4 worm cellular contexts compared by ENCODE assay signal in the genomic region with DNA sequence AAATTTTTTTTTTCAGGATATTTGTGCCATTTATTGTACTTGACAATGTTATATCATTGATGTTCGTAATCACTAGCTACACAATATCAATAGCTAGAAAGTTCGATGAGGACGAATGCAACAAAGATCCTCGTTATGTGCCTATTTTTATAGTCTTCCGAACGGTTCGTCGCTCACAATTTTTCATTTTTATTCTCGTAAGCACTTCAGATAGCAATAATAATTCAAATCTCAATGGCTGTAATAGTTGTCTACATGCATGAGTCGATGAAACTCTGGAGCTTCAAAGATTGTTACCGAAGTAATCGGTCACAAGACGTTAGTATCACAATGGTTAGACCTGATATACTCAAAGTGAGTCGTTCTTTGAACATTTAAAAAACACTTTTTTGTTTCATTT.
TF ChIP-seq lines count a peak whose summit lies in the region.

No protein-coding gene starts in this region.

TF ChIP-seq in whole organism, L1 larva, 84 proteins besides CTCF, POLR2A, EP300 and RAD21:
- peak; percentile 4 for TF ChIP-seq nhr-90 (tag; optimal IDR thresholded peaks at IDR 0.05; lab: Kevin White, UChicago; ENCODE audit: poor library complexity)
- peak in 1 of 2 experiments; percentile 42 for TF ChIP-seq lin-35 (GFP tag; optimal IDR thresholded peaks at IDR 0.05; lab: Kevin White, UChicago)
- no peak for TF ChIP-seq hlh-17 (GFP tag; optimal IDR thresholded peaks at IDR 0.05; lab: Kevin White, UChicago; ENCODE audit: borderline replicate concordance)
- TF ChIP-seq elt-2 (tag; optimal IDR thresholded peaks at IDR 0.05; lab: Kevin White, UChicago): peak; percentile 45
- peak; percentile 54 for TF ChIP-seq ama-1 (optimal IDR thresholded peaks at IDR 0.05; lab: Kevin White, UChicago)
- no peak for TF ChIP-seq zip-4 (GFP tag; optimal IDR thresholded peaks at IDR 0.05; lab: Kevin White, UChicago)

TF ChIP-seq in whole organism, L2 larva, 48 proteins besides CTCF, POLR2A, EP300 and RAD21:
- TF ChIP-seq lin-13 (GFP tag; optimal IDR thresholded peaks at IDR 0.05; lab: Kevin White, UChicago) (no peak), nhr-237 (tag; optimal IDR thresholded peaks at IDR 0.05; lab: Kevin White, UChicago) (no peak), nhr-129 (tag; optimal IDR thresholded peaks at IDR 0.05; lab: Kevin White, UChicago) (peak; percentile 7), nhr-23 (tag; optimal IDR thresholded peaks at IDR 0.05; lab: Kevin White, UChicago) (no peak), lin-11 (tag; optimal IDR thresholded peaks at IDR 0.05; lab: Kevin White, UChicago) (no peak)

TF ChIP-seq in whole organism, L3 larva, 47 proteins besides CTCF, POLR2A, EP300 and RAD21 (continues in another document):
- TF ChIP-seq ama-1 (optimal IDR thresholded peaks at IDR 0.05; lab: Kevin White, UChicago) (peak; percentile 58), nhr-28 (tag; optimal IDR thresholded peaks at IDR 0.05; lab: Kevin White, UChicago) (no peak), nhr-237 (tag; optimal IDR thresholded peaks at IDR 0.05; lab: Kevin White, UChicago) (no peak), ZK546.5 (tag; optimal IDR thresholded peaks at IDR 0.05; lab: Kevin White, UChicago) (no peak), aly-2 (tag; optimal IDR thresholded peaks at IDR 0.05; lab: Kevin White, UChicago) (no peak), unc-39 (tag; optimal IDR thresholded peaks at IDR 0.05; lab: Kevin White, UChicago) (no peak), nhr-43 (tag; optimal IDR thresholded peaks at IDR 0.05; lab: Kevin White, UChicago; ENCODE audit: poor library complexity, severe bottlenecking) (no peak), nhr-25 (tag; optimal IDR thresholded peaks at IDR 0.05; lab: Kevin White, UChicago) (no peak), daf-12 (tag; optimal IDR thresholded peaks at IDR 0.05; lab: Kevin White, UChicago) (no peak), jun-1 (tag; optimal IDR thresholded peaks at IDR 0.05; lab: Kevin White, UChicago) (peak; percentile 42), ceh-9 (tag; optimal IDR thresholded peaks at IDR 0.05; lab: Kevin White, UChicago) (no peak), pqm-1 (tag; optimal IDR thresholded peaks at IDR 0.05; lab: Kevin White, UChicago) (peak; percentile 68), zag-1 (tag; optimal IDR thresholded peaks at IDR 0.05; lab: Kevin White, UChicago) (no peak), mdl-1 (tag; optimal IDR thresholded peaks at IDR 0.05; lab: Kevin White, UChicago) (no peak), snpc-4 (tag; optimal IDR thresholded peaks at IDR 0.05; lab: Kevin White, UChicago) (no peak), pha-4 (tag; optimal IDR thresholded peaks at IDR 0.05; lab: Kevin White, UChicago) (peak; percentile 31), elt-2 (tag; optimal IDR thresholded peaks at IDR 0.05; lab: Kevin White, UChicago) (peak; percentile 35), ztf-4 (tag; optimal IDR thresholded peaks at IDR 0.05; lab: Kevin White, UChicago) (no peak), nhr-11 (tag; optimal IDR thresholded peaks at IDR 0.05; lab: Kevin White, UChicago) (no peak), elt-1 (tag; optimal IDR thresholded peaks at IDR 0.05; lab: Kevin White, UChicago) (no peak), sea-2 (GFP tag; optimal IDR thresholded peaks at IDR 0.05; lab: Kevin White, UChicago) (no peak), nfya-1 (tag; optimal IDR thresholded peaks at IDR 0.05; lab: Kevin White, UChicago; ENCODE audit: insufficient read depth) (no peak), lsy-12 (tag; optimal IDR thresholded peaks at IDR 0.05; lab: Kevin White, UChicago) (no peak), nhr-12 (tag; optimal IDR thresholded peaks at IDR 0.05; lab: Kevin White, UChicago) (no peak), eor-1 (tag; optimal IDR thresholded peaks at IDR 0.05; lab: Kevin White, UChicago) (no peak), ceh-28 (tag; optimal IDR thresholded peaks at IDR 0.05; lab: Kevin White, UChicago) (no peak), nhr-77 (tag; optimal IDR thresholded peaks at IDR 0.05; lab: Kevin White, UChicago) (no peak), nhr-67 (tag; optimal IDR thresholded peaks at IDR 0.05; lab: Kevin White, UChicago) (no peak), hmg-11 (tag; optimal IDR thresholded peaks at IDR 0.05; lab: Kevin White, UChicago) (no peak), lin-15B (tag; optimal IDR thresholded peaks at IDR 0.05; lab: Kevin White, UChicago) (no peak), ceh-16 (tag; optimal IDR thresholded peaks at IDR 0.05; lab: Kevin White, UChicago) (no peak), mml-1 (tag; optimal IDR thresholded peaks at IDR 0.05; lab: Kevin White, UChicago) (no peak), nhr-23 (tag; optimal IDR thresholded peaks at IDR 0.05; lab: Kevin White, UChicago) (no peak), ztf-11 (tag; optimal IDR thresholded peaks at IDR 0.05; lab: Kevin White, UChicago) (no peak), egl-5 (tag; optimal IDR thresholded peaks at IDR 0.05; lab: Kevin White, UChicago) (no peak), fkh-2 (tag; optimal IDR thresholded peaks at IDR 0.05; lab: Kevin White, UChicago) (no peak), ceh-82 (tag; optimal IDR thresholded peaks at IDR 0.05; lab: Kevin White, UChicago) (no peak), elt-3 (tag; optimal IDR thresholded peaks at IDR 0.05; lab: Kevin White, UChicago) (no peak), fos-1 (tag; optimal IDR thresholded peaks at IDR 0.05; lab: Kevin White, UChicago) (no peak), egl-27 (tag; optimal IDR thresholded peaks at IDR 0.05; lab: Kevin White, UChicago) (no peak), R02D3.7 (tag; optimal IDR thresholded peaks at IDR 0.05; lab: Kevin White, UChicago) (no peak)

TF ChIP-seq in whole organism, L4 larva, 104 proteins besides CTCF, POLR2A, EP300 and RAD21:
- no peak for TF ChIP-seq Y5F2A.4 (GFP tag; optimal IDR thresholded peaks at IDR 0.05; lab: Kevin White, UChicago)
- TF ChIP-seq nhr-102 (tag; optimal IDR thresholded peaks at IDR 0.05; lab: Kevin White, UChicago): peak; percentile 70
- TF ChIP-seq F26F4.8 (GFP tag; conservative IDR thresholded peaks at IDR 0.05; lab: Robert Waterston, UW): no peak
- TF ChIP-seq ama-1 (optimal IDR thresholded peaks at IDR 0.05; lab: Kevin White, UChicago): peak; percentile 55
- no peak for TF ChIP-seq daf-16 (GFP tag; optimal IDR thresholded peaks at IDR 0.05; lab: Kevin White, UChicago)
- peak; percentile 83 for TF ChIP-seq daf-16 (tag; optimal IDR thresholded peaks at IDR 0.05; lab: Kevin White, UChicago)
- TF ChIP-seq hlh-11 (tag; optimal IDR thresholded peaks at IDR 0.05; lab: Kevin White, UChicago): peak; percentile 33
- TF ChIP-seq nhr-77 (tag; optimal IDR thresholded peaks at IDR 0.05; lab: Kevin White, UChicago): peak; percentile 35
- peak; percentile 25 for TF ChIP-seq nhr-6 (tag; optimal IDR thresholded peaks at IDR 0.05; lab: Kevin White, UChicago)
- TF ChIP-seq dve-1 (tag; optimal IDR thresholded peaks at IDR 0.05; lab: Kevin White, UChicago; ENCODE audit: insufficient read depth): peak; percentile 75
- TF ChIP-seq mep-1 (tag; optimal IDR thresholded peaks at IDR 0.05; lab: Kevin White, UChicago): peak; percentile 19
- no peak for TF ChIP-seq nhr-42 (GFP tag; IDR thresholded peaks at IDR 0.05; lab: Robert Waterston, UW)
TF ChIP-seq in whole organism, L4 larva: peak in this region for 8.

Comparison
In these comparisons a context has a peak if more than half of its experiments do, and no peak if none do; other contexts are left out.
1. Of the 29 proteins assayed by ChIP-seq in both whole organism, L4 larva and whole organism, L1 larva: peak only in whole organism, L4 larva: mep-1 and nhr-77; only in whole organism, L1 larva: none; in both: ama-1; in neither: 26.